Worm (Caenorhabditis elegans) whole organism, L3 larva: ENCODE measurements around the gene C10A4.10.

ENCODE experiments used
- ama-1 ChIP-seq: fragments of 150-350 bp; optimal IDR thresholded peaks from 2 replicates; lab custom pipeline; 2018
- ceh-9 ChIP-seq: sonication (generic microtip); optimal IDR thresholded peaks from 2 replicates; lab custom pipeline; 2018; ENCODE audit warnings: missing biosample characterization, missing genetic modification characterization
- elt-3 ChIP-seq, 3 experiments: fragments of 150-350 bp in 1 of 3; sonication (generic microtip) in 2 of 3; optimal IDR thresholded peaks; 2 replicates in 2 of 3; 4 replicates in 1 of 3; lab custom pipeline; 2014 to 2017; ENCODE audit warnings: missing biosample characterization in 3 of 3, missing genetic modification characterization in 3 of 3
- jun-1 ChIP-seq: fragments of 150-350 bp; optimal IDR thresholded peaks from 2 replicates; lab custom pipeline; 2014; ENCODE audit warnings: missing biosample characterization, missing genetic modification reagents, missing genetic modification characterization
- nhr-76 ChIP-seq: fragments of 150-350 bp; sonication (generic microtip); optimal IDR thresholded peaks from 5 replicates; lab custom pipeline; 2014; ENCODE audit warnings: missing biosample characterization, missing genetic modification characterization
- sea-2 ChIP-seq: fragments of 150-350 bp; sonication (generic microtip); optimal IDR thresholded peaks from 4 replicates; lab custom pipeline; 2014; ENCODE audit warnings: missing biosample characterization, missing genetic modification reagents, missing genetic modification characterization
- snpc-4 ChIP-seq: fragments of 150-350 bp; optimal IDR thresholded peaks from 2 replicates; lab custom pipeline; 2014; ENCODE audit warnings: missing biosample characterization, missing genetic modification characterization
- unc-39 ChIP-seq: sonication (generic microtip); optimal IDR thresholded peaks from 4 replicates; lab custom pipeline; 2017; ENCODE audit warnings: missing biosample characterization, missing genetic modification characterization

ce11 chrX:7415420-7415819 lies 16.7 kb downstream of the C10A4.10 start, which contains the start of gene C10A4.7:
- no peak for TF ChIP-seq snpc-4 (tag; lab: Kevin White, UChicago)
- TF ChIP-seq ceh-9 (tag; lab: Kevin White, UChicago), result no peak
- TF ChIP-seq unc-39, result no peak
- TF ChIP-seq jun-1 (tag; lab: Kevin White, UChicago), result no peak
- no peak for TF ChIP-seq elt-3 (tag; optimal IDR thresholded peaks at IDR 0.05; lab: Kevin White, UChicago)
- no peak for TF ChIP-seq sea-2 (GFP tag; lab: Kevin White, UChicago)
- TF ChIP-seq ama-1 (lab: Kevin White, UChicago), result no peak
- TF ChIP-seq nhr-76 (tag; lab: Kevin White, UChicago), result no peak
